Fruit fly (Drosophila melanogaster) whole organism, embryonic: ENCODE data around the gene mthl9.
A peak's percentile ranks its signal among the peaks of the same experiment; 100 is the strongest.

ENCODE experiments used
- Atf6 ChIP-seq: fragments of 200-800 bp; sonication (Bioruptor generic); IDR thresholded peaks from 2 replicates; pipeline ENCODE4 v1.3.6; 2022; ENCODE audit warnings: missing biosample characterization, missing genetic modification characterization
- Bgb ChIP-seq: fragments of 200-800 bp; sonication (Bioruptor generic); IDR thresholded peaks from 2 replicates; pipeline ENCODE4 v1.3.6; 2022; ENCODE audit warnings: missing biosample characterization, missing genetic modification characterization; ENCODE audit not compliant: partially characterized antibody
- Bteb2 ChIP-seq: fragments of 200-800 bp; sonication (Bioruptor generic); optimal IDR thresholded peaks from 2 replicates; lab custom pipeline; 2016; ENCODE audit warnings: missing biosample characterization, missing genetic modification characterization
- CG10209 ChIP-seq: fragments of 200-800 bp; sonication (Bioruptor generic); optimal IDR thresholded peaks from 3 replicates; lab custom pipeline; 2017; ENCODE audit warnings: missing biosample characterization, mild to moderate bottlenecking, missing genetic modification characterization, missing genetic modification reagents
- CG10462 ChIP-seq: fragments of 200-800 bp; sonication (Bioruptor generic); optimal IDR thresholded peaks from 2 replicates; lab custom pipeline; 2016; ENCODE audit warnings: missing biosample characterization, missing genetic modification characterization
- CG10543 ChIP-seq: fragments of 200-800 bp; sonication (Bioruptor generic); optimal IDR thresholded peaks from 3 replicates; lab custom pipeline; 2017; ENCODE audit warnings: missing biosample characterization, mild to moderate bottlenecking, missing genetic modification characterization, moderate library complexity
- CG11696 ChIP-seq: fragments of 200-800 bp; sonication (Bioruptor generic); IDR thresholded peaks from 2 replicates; pipeline ENCODE4 v1.3.6; 2022; ENCODE audit warnings: missing biosample characterization, missing genetic modification characterization
- CG12391 ChIP-seq: fragments of 200-800 bp; sonication (Bioruptor generic); optimal IDR thresholded peaks from 3 replicates; lab custom pipeline; 2018; ENCODE audit warnings: missing biosample characterization, mild to moderate bottlenecking, missing genetic modification characterization, moderate library complexity
- CG12744 ChIP-seq: fragments of 200-800 bp; sonication (Bioruptor generic); optimal IDR thresholded peaks from 2 replicates; lab custom pipeline; 2016; ENCODE audit warnings: missing biosample characterization, missing genetic modification characterization
- CG14667 ChIP-seq: fragments of 200-800 bp; sonication (Bioruptor generic); IDR thresholded peaks from 2 replicates; pipeline ENCODE4 v1.3.6; 2022; ENCODE audit warnings: missing biosample characterization, missing genetic modification characterization
- CG1529 ChIP-seq: fragments of 200-800 bp; sonication (Bioruptor generic); optimal IDR thresholded peaks from 3 replicates; lab custom pipeline; 2018; ENCODE audit warnings: missing biosample characterization, missing genetic modification characterization
- CG1602 ChIP-seq: fragments of 200-800 bp; sonication (Bioruptor generic); optimal IDR thresholded peaks from 3 replicates; lab custom pipeline; 2016; ENCODE audit warnings: missing biosample characterization, missing genetic modification characterization
- CG17568 ChIP-seq: fragments of 200-800 bp; sonication (Bioruptor generic); optimal IDR thresholded peaks from 2 replicates; lab custom pipeline; 2018; ENCODE audit warnings: missing biosample characterization, mild to moderate bottlenecking, missing genetic modification characterization, moderate library complexity
- CG18619 ChIP-seq: fragments of 200-800 bp; sonication (Bioruptor generic); optimal IDR thresholded peaks from 3 replicates; lab custom pipeline; 2017; ENCODE audit warnings: missing biosample characterization, mild to moderate bottlenecking, missing genetic modification characterization
- CG2120 ChIP-seq: fragments of 200-800 bp; sonication (Bioruptor generic); optimal IDR thresholded peaks from 3 replicates; lab custom pipeline; 2016; ENCODE audit warnings: missing biosample characterization, missing genetic modification characterization
- CG2199 ChIP-seq: fragments of 200-800 bp; sonication (Bioruptor generic); IDR thresholded peaks from 3 replicates; pipeline ENCODE4 v1.3.6; 2022; ENCODE audit warnings: missing biosample characterization, missing genetic modification characterization
- CG2202 ChIP-seq: fragments of 200-800 bp; sonication (Bioruptor generic); optimal IDR thresholded peaks from 2 replicates; lab custom pipeline; 2018; ENCODE audit warnings: missing biosample characterization, mild to moderate bottlenecking, missing genetic modification characterization
- CG33213 ChIP-seq: fragments of 200-800 bp; sonication (Bioruptor generic); optimal IDR thresholded peaks from 3 replicates; lab custom pipeline; 2016; ENCODE audit warnings: missing biosample characterization, missing genetic modification characterization
- CG3726 ChIP-seq: fragments of 200-800 bp; sonication (Bioruptor generic); IDR thresholded peaks from 3 replicates; pipeline ENCODE4, ENCODE4 v1.3.6; 2022; ENCODE audit warnings: missing biosample characterization, missing genetic modification characterization
- CG4730 ChIP-seq: fragments of 200-800 bp; sonication (Bioruptor generic); IDR thresholded peaks from 2 replicates; pipeline ENCODE4 v1.3.6; 2022; ENCODE audit warnings: missing biosample characterization, missing genetic modification characterization
- CG7372 ChIP-seq: fragments of 200-800 bp; sonication (Bioruptor generic); IDR thresholded peaks from 2 replicates; pipeline ENCODE4 v1.3.6; 2022; ENCODE audit warnings: missing biosample characterization, missing genetic modification characterization
- Chrac-16 ChIP-seq: fragments of 200-800 bp; sonication (Bioruptor generic); optimal IDR thresholded peaks from 3 replicates; lab custom pipeline; 2016; ENCODE audit warnings: missing biosample characterization, missing genetic modification characterization
- CkIIα-i1 ChIP-seq: fragments of 200-800 bp; sonication (Bioruptor generic); IDR thresholded peaks from 2 replicates; pipeline ENCODE4 v1.3.6; 2022; ENCODE audit warnings: missing biosample characterization, missing genetic modification characterization
- Doc3 ChIP-seq: fragments of 200-800 bp; sonication (Bioruptor generic); IDR thresholded peaks from 3 replicates; pipeline ENCODE4 v1.3.6; 2022; ENCODE audit warnings: missing biosample characterization, missing genetic modification characterization; ENCODE audit not compliant: partially characterized antibody
- Elba2 ChIP-seq: fragments of 200-800 bp; sonication (Bioruptor generic); optimal IDR thresholded peaks from 3 replicates; lab custom pipeline; 2016; ENCODE audit warnings: missing biosample characterization, missing genetic modification characterization
- Hr78 ChIP-seq, 2 experiments: fragments of 200-800 bp in 1 of 2; fragments of >200 bp in 1 of 2; sonication (Bioruptor generic) in 1 of 2; optimal IDR thresholded peaks; 2 replicates each; lab custom pipeline; 2017 to 2019; ENCODE audit warnings: missing biosample characterization in 2 of 2, missing genetic modification characterization in 2 of 2, mild to moderate bottlenecking in 1 of 2, moderate library complexity in 1 of 2
- Lim3 ChIP-seq: fragments of 200-800 bp; sonication (Bioruptor generic); IDR thresholded peaks from 2 replicates; pipeline ENCODE4 v1.3.6; 2022; ENCODE audit warnings: missing biosample characterization, missing genetic modification characterization
- MBD-R2 ChIP-seq: fragments of 200-800 bp; sonication (Bioruptor generic); IDR thresholded peaks from 2 replicates; pipeline ENCODE4 v1.3.6; 2022; ENCODE audit warnings: missing biosample characterization, missing genetic modification characterization
- Neu2 ChIP-seq: fragments of 200-800 bp; sonication (Bioruptor generic); optimal IDR thresholded peaks from 3 replicates; lab custom pipeline; 2016; ENCODE audit warnings: missing biosample characterization, missing genetic modification characterization, borderline replicate concordance
- Nf-YA ChIP-seq: fragments of 200-800 bp; sonication (Bioruptor generic); IDR thresholded peaks from 2 replicates; pipeline ENCODE4 v1.3.6; 2022; ENCODE audit warnings: missing biosample characterization, missing genetic modification characterization
- Optix ChIP-seq: fragments of 200-800 bp; sonication (Bioruptor generic); IDR thresholded peaks from 3 replicates; pipeline ENCODE4 v1.3.6; 2022; ENCODE audit warnings: missing biosample characterization, missing genetic modification characterization
- Side ChIP-seq: fragments of 200-800 bp; sonication (Bioruptor generic); optimal IDR thresholded peaks from 2 replicates; lab custom pipeline; 2016; ENCODE audit warnings: missing biosample characterization, missing genetic modification characterization
- Ssrp ChIP-seq: fragments of 200-800 bp; sonication (Bioruptor generic); optimal IDR thresholded peaks from 2 replicates; lab custom pipeline; 2018; ENCODE audit warnings: missing biosample characterization, mild to moderate bottlenecking, missing genetic modification characterization, moderate library complexity
- YL-1 ChIP-seq: fragments of 200-800 bp; sonication (Bioruptor generic); optimal IDR thresholded peaks from 3 replicates; lab custom pipeline; 2017; ENCODE audit warnings: missing biosample characterization, mild to moderate bottlenecking, missing genetic modification characterization
- ab ChIP-seq: fragments of 200-800 bp; sonication (Bioruptor generic); optimal IDR thresholded peaks from 2 replicates; lab custom pipeline; 2016; ENCODE audit warnings: missing biosample characterization, missing genetic modification characterization
- ash1 ChIP-seq: fragments of 200-800 bp; sonication (Bioruptor generic); optimal IDR thresholded peaks from 2 replicates; lab custom pipeline; 2018; ENCODE audit warnings: missing biosample characterization, mild to moderate bottlenecking, missing genetic modification characterization
- chif ChIP-seq, 2 experiments: fragments of 200-800 bp; sonication (Bioruptor generic); optimal IDR thresholded peaks; 3 replicates each; lab custom pipeline; 2016; ENCODE audit warnings: missing biosample characterization in 2 of 2, missing genetic modification characterization in 2 of 2
- gfzf ChIP-seq: fragments of 200-800 bp; sonication (Bioruptor generic); optimal IDR thresholded peaks from 2 replicates; lab custom pipeline; 2016; ENCODE audit warnings: missing biosample characterization, mild to moderate bottlenecking, missing genetic modification characterization, moderate library complexity
- insv ChIP-seq, 2 experiments: fragments of 200-800 bp; sonication (Bioruptor generic); optimal IDR thresholded peaks; 3 replicates each; lab custom pipeline; 2016 to 2018; ENCODE audit warnings: missing biosample characterization in 2 of 2, missing genetic modification characterization in 2 of 2
- mam ChIP-seq: fragments of 200-800 bp; sonication (Bioruptor generic); optimal IDR thresholded peaks from 3 replicates; lab custom pipeline; 2016; ENCODE audit warnings: missing biosample characterization, missing genetic modification characterization
- nerfin-1 ChIP-seq: fragments of 200-800 bp; sonication (Bioruptor generic); optimal IDR thresholded peaks from 3 replicates; lab custom pipeline; 2019; ENCODE audit warnings: missing biosample characterization, mild to moderate bottlenecking, missing genetic modification characterization, moderate library complexity
- onecut ChIP-seq: fragments of 200-800 bp; sonication (Bioruptor generic); IDR thresholded peaks from 2 replicates; pipeline ENCODE4 v1.3.6; 2022; ENCODE audit warnings: missing biosample characterization, missing genetic modification characterization
- phol ChIP-seq: fragments of 200-800 bp; sonication (Bioruptor generic); optimal IDR thresholded peaks from 3 replicates; lab custom pipeline; 2018; ENCODE audit warnings: missing biosample characterization, mild to moderate bottlenecking, missing genetic modification characterization, moderate library complexity
- ro ChIP-seq: fragments of 200-800 bp; sonication (Bioruptor generic); IDR thresholded peaks from 2 replicates; pipeline ENCODE4 v1.3.6; 2022; ENCODE audit warnings: missing biosample characterization, missing genetic modification characterization
- schlank ChIP-seq: fragments of 200-800 bp; sonication (Bioruptor generic); optimal IDR thresholded peaks from 2 replicates; lab custom pipeline; 2018; ENCODE audit warnings: missing biosample characterization, mild to moderate bottlenecking, missing genetic modification characterization
- scrt ChIP-seq: fragments of 200-800 bp; sonication (Bioruptor generic); optimal IDR thresholded peaks from 2 replicates; lab custom pipeline; 2018; ENCODE audit warnings: missing biosample characterization, mild to moderate bottlenecking, missing genetic modification characterization, moderate library complexity
- slbo ChIP-seq: fragments of 200-800 bp; sonication (Bioruptor generic); IDR thresholded peaks from 2 replicates; pipeline ENCODE4 v1.3.6; 2022; ENCODE audit warnings: missing biosample characterization, missing genetic modification characterization
- slou ChIP-seq: fragments of 200-800 bp; sonication (Bioruptor generic); optimal IDR thresholded peaks from 3 replicates; lab custom pipeline; 2016; ENCODE audit warnings: missing biosample characterization, missing genetic modification characterization
- vvl ChIP-seq: fragments of 200-800 bp; sonication (Bioruptor generic); IDR thresholded peaks from 2 replicates; pipeline ENCODE4 v1.3.6; 2022; ENCODE audit warnings: missing biosample characterization, missing genetic modification characterization
- wdn ChIP-seq: fragments of 200-800 bp; sonication (Bioruptor generic); IDR thresholded peaks from 2 replicates; pipeline ENCODE4 v1.3.6; 2022; ENCODE audit warnings: missing biosample characterization, missing genetic modification characterization
- zen ChIP-seq: fragments of 200-800 bp; sonication (Bioruptor generic); optimal IDR thresholded peaks from 3 replicates; lab custom pipeline; 2018; ENCODE audit warnings: missing biosample characterization, mild to moderate bottlenecking, missing genetic modification characterization, moderate library complexity

The mthl9 gene

dm6 chr3L:349751-350150, 17.6 kb upstream of the mthl9 start (continued):
- peak; percentile 15 for TF ChIP-seq mam
- no peak for TF ChIP-seq CG2202
- peak; percentile 35; the same call in 1 of the 2 replicates for TF ChIP-seq slbo
- peak; percentile 58 for TF ChIP-seq CG10543 (GFP tag; lab: Kevin White, UChicago)
- no peak for TF ChIP-seq gfzf (GFP tag; lab: Kevin White, UChicago)
- 0 out of 2 replicates have a peak, but pooled peaks have one; percentile 14 for TF ChIP-seq MBD-R2 (GFP tag; lab: Robert Waterston, UW)
- no peak for TF ChIP-seq scrt (GFP tag; lab: Kevin White, UChicago)
- no peak for TF ChIP-seq CG1529 (GFP tag; lab: Kevin White, UChicago)

dm6 chr3L:348406-348743, 16.3 kb upstream of the mthl9 start:
- TF ChIP-seq Bgb (GFP tag; lab: Robert Waterston, UW), result no peak
- TF ChIP-seq nerfin-1 (tag; lab: Kevin White, UChicago), result no peak
- peak in 1 of 2 experiments; percentile 61 for TF ChIP-seq Hr78 (GFP tag; optimal IDR thresholded peaks at IDR 0.05; lab: Kevin White, UChicago)
- TF ChIP-seq CG18619, result no peak
- TF ChIP-seq onecut, result no peak
- no peak for TF ChIP-seq vvl
- no peak for TF ChIP-seq Elba2
- TF ChIP-seq CG14667 (GFP tag; lab: Robert Waterston, UW), result peak; percentile 2; the same call in 1 of the 2 replicates
- no peak for TF ChIP-seq CkIIα-i1 (GFP tag; lab: Robert Waterston, UW)
- 0 out of 2 replicates have a peak, but pooled peaks have one; percentile 2 for TF ChIP-seq ro (GFP tag; lab: Robert Waterston, UW)
- TF ChIP-seq Atf6 (GFP tag; lab: Robert Waterston, UW), result no peak
- no peak for TF ChIP-seq Neu2
- TF ChIP-seq CG10462 (GFP tag; lab: Kevin White, UChicago), result no peak
- no peak for TF ChIP-seq zen
- TF ChIP-seq CG2199 (GFP tag; lab: Robert Waterston, UW), result peak; percentile 75; the same call in 1 of the 3 replicates
- TF ChIP-seq Lim3 (GFP tag; lab: Robert Waterston, UW), result no peak
- no peak for TF ChIP-seq Chrac-16
- TF ChIP-seq CG7372 (GFP tag; lab: Robert Waterston, UW), result no peak
- no peak for TF ChIP-seq CG12391 (tag; lab: Kevin White, UChicago)
- no peak for TF ChIP-seq Ssrp (tag; lab: Kevin White, UChicago)
- TF ChIP-seq schlank (tag; lab: Kevin White, UChicago), result no peak
- TF ChIP-seq CG17568 (GFP tag; lab: Kevin White, UChicago), result no peak
- no peak for TF ChIP-seq Side
- no peak for TF ChIP-seq CG1602 (GFP tag; lab: Kevin White, UChicago)
- TF ChIP-seq phol, result no peak
- no peak for TF ChIP-seq ab
- no peak for TF ChIP-seq Bteb2 (GFP tag; lab: Kevin White, UChicago)
- no peak for TF ChIP-seq CG4730 (GFP tag; lab: Robert Waterston, UW)
- TF ChIP-seq YL-1 (GFP tag; lab: Kevin White, UChicago), result no peak
- TF ChIP-seq slou (GFP tag; lab: Kevin White, UChicago), result no peak
- no peak for TF ChIP-seq ash1 (GFP tag; lab: Kevin White, UChicago)
- TF ChIP-seq CG11696, result no peak
- TF ChIP-seq CG3726 (GFP tag; lab: Robert Waterston, UW), result 0 out of 3 replicates have a peak, but pooled peaks have one; percentile 2
- no peak for TF ChIP-seq insv (GFP tag; optimal IDR thresholded peaks at IDR 0.05; lab: Kevin White, UChicago)
- no peak for TF ChIP-seq CG33213
- no peak for TF ChIP-seq chif (GFP tag; optimal IDR thresholded peaks at IDR 0.05; lab: Kevin White, UChicago)
- TF ChIP-seq wdn (GFP tag; lab: Robert Waterston, UW), result no peak
- no peak for TF ChIP-seq Doc3 (GFP tag; lab: Robert Waterston, UW)
- no peak for TF ChIP-seq Nf-YA (GFP tag; lab: Robert Waterston, UW)
- TF ChIP-seq CG12744 (GFP tag; lab: Kevin White, UChicago), result no peak
- TF ChIP-seq CG10209 (GFP tag; lab: Kevin White, UChicago), result no peak
- 0 out of 3 replicates have a peak, but pooled peaks have one; percentile 3 for TF ChIP-seq Optix
- TF ChIP-seq CG2120 (GFP tag; lab: Kevin White, UChicago), result no peak
